Worm (Caenorhabditis elegans): Measurements from ENCODE around the gene atg-7.

- TF ChIP-seq ama-1 (optimal IDR thresholded peaks at IDR 0.05) (no peak), scrt-1 (GFP tag; IDR thresholded peaks at IDR 0.05) (no peak), tra-4 (tag; optimal IDR thresholded peaks at IDR 0.05) (no peak), aly-1 (tag; optimal IDR thresholded peaks at IDR 0.05) (no peak), tbx-11 (GFP tag; IDR thresholded peaks at IDR 0.05) (no peak), B0310.2 (tag; optimal IDR thresholded peaks at IDR 0.05) (no peak), F13C5.2 (tag; optimal IDR thresholded peaks at IDR 0.05) (no peak)
Measured at ce11 chrIV:11037118-11037719, 43.6 kb downstream of the atg-7 start.

Data from whole organism, early embryonic.